Worm (Caenorhabditis elegans): ENCODE results near the gene hlb-1.

DNA sequence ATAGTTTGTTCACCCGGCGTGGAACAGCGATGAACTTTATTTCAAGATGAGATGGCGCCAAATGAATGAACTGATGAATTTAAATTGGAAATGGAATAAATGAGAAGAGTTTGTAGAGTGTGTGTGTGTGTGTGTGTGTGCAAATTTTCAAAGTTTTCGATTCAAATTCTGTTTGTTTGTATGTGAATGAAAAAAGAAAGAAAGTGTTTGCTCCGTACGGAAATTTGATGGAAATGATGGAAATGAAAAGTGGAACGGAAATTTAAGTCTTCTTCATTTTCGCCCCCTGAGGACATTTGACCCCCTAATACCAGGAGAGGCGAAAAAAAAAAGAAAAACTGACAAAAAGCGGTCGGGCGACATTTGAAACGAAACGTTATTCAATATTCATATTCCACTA lies 4.5 kb downstream of the hlb-1 start:
- no peak for TF ChIP-seq rpc-1 (optimal IDR thresholded peaks at IDR 0.05)
- no peak for TF ChIP-seq rpc-1 (tag; optimal IDR thresholded peaks at IDR 0.05)
- TF ChIP-seq F33H1.4 (GFP tag; IDR thresholded peaks at IDR 0.05) = no peak
- TF ChIP-seq unc-130 (GFP tag; optimal IDR thresholded peaks at IDR 0.05) = no peak
- no peak for TF ChIP-seq ceh-40 (GFP tag; IDR thresholded peaks at IDR 0.05)
- no peak for TF ChIP-seq pha-4 (tag; optimal IDR thresholded peaks at IDR 0.05)
- no peak for TF ChIP-seq snpc-4 (GFP tag; optimal IDR thresholded peaks at IDR 0.05)
- no peak for TF ChIP-seq snpc-4 (tag; optimal IDR thresholded peaks at IDR 0.05)

Measured in whole organism, young adult.